Worm (Caenorhabditis elegans): ENCODE data around the gene F49F1.12.
"Not testable (repeated sequence)": the region's sequence is repeated elsewhere in the genome, so short reads cannot be mapped to it uniquely, and the experiment has no call there.

Gene F49F1.12

ce11 chrIV:4135744-4136143, 7.1 kb downstream of the F49F1.12 start, which contains the start of gene F49F1.17:
Gene F49F1.17 (minus strand): TSS chrIV:4135844.
- no peak for TF ChIP-seq B0035.1 (tag; optimal IDR thresholded peaks at IDR 0.05)
- no peak for TF ChIP-seq ztf-25 (GFP tag; IDR thresholded peaks at IDR 0.05)
- TF ChIP-seq K11D2.4 (GFP tag; IDR thresholded peaks at IDR 0.05): no peak
- no peak for TF ChIP-seq atf-7 (tag; optimal IDR thresholded peaks at IDR 0.05)
- TF ChIP-seq athp-1 (tag; optimal IDR thresholded peaks at IDR 0.05): no peak
- TF ChIP-seq egl-44 (GFP tag; IDR thresholded peaks at IDR 0.05): no peak

- not testable (repeated sequence) for TF ChIP-seq hlh-12 (tag; optimal IDR thresholded peaks at IDR 0.05); lsl-1 (GFP tag; optimal IDR thresholded peaks at IDR 0.05); madf-10 (tag; optimal IDR thresholded peaks at IDR 0.05)
Measured at ce11 chrIV:4125657-4126056, 17.2 kb downstream of the F49F1.12 start, which contains the start of gene F49F1.7. Gene F49F1.7 (minus strand): TSS chrIV:4125757.

- TF ChIP-seq nhr-80 (tag; optimal IDR thresholded peaks at IDR 0.05): peak; percentile 46
- TF ChIP-seq tbp1 (GFP tag; optimal IDR thresholded peaks at IDR 0.05): no peak
- no peak for TF ChIP-seq egrh-3 (GFP tag; IDR thresholded peaks at IDR 0.05)
- no peak for TF ChIP-seq nhr-179 (tag; optimal IDR thresholded peaks at IDR 0.05)
Measured at ce11 chrIV:4123083-4123482, 19.8 kb downstream of the F49F1.12 start, which contains the start of gene mul-1. Gene mul-1 (minus strand): TSS chrIV:4123166.

ce11 chrIV:4121055-4121454, 21.8 kb downstream of the F49F1.12 start:
- TF ChIP-seq ceh-91 (GFP tag; IDR thresholded peaks at IDR 0.05) (no peak), B0035.1 (tag; optimal IDR thresholded peaks at IDR 0.05) (no peak), T26A5.8 (tag; optimal IDR thresholded peaks at IDR 0.05) (no peak), nhr-80 (tag; optimal IDR thresholded peaks at IDR 0.05) (peak; percentile 19), ama-1 (optimal IDR thresholded peaks at IDR 0.05) (no peak), ama-1 (GFP tag; optimal IDR thresholded peaks at IDR 0.05) (no peak), sea-2 (GFP tag; IDR thresholded peaks at IDR 0.05) (no peak), mcd-1 (GFP tag; IDR thresholded peaks at IDR 0.05) (no peak)

ce11 chrIV:4120263-4120662, 22.6 kb downstream of the F49F1.12 start, which contains the start of gene F49F1.5:
Gene F49F1.5 (minus strand): TSS chrIV:4120415.
- no peak for TF ChIP-seq snpc-1.1 (tag; optimal IDR thresholded peaks at IDR 0.05; ENCODE audit: insufficient read depth)
- no peak for TF ChIP-seq lsl-1 (GFP tag; optimal IDR thresholded peaks at IDR 0.05)
- TF ChIP-seq dox-1 (GFP tag; IDR thresholded peaks at IDR 0.05): no peak
- TF ChIP-seq lir-1 (GFP tag; conservative IDR thresholded peaks at IDR 0.05): no peak
- TF ChIP-seq Y67H2A.10 (GFP tag; conservative IDR thresholded peaks at IDR 0.05): no peak
- TF ChIP-seq F33H1.4 (GFP tag; IDR thresholded peaks at IDR 0.05): no peak

ce11 chrIV:4117432-4117831, 25.5 kb downstream of the F49F1.12 start, which contains the start of gene drd-50:
Gene drd-50 (plus strand): TSS chrIV:4117732.
- TF ChIP-seq dox-1 (GFP tag; IDR thresholded peaks at IDR 0.05) (no peak), nfya-2 (GFP tag; IDR thresholded peaks at IDR 0.05) (no peak), nhr-80 (tag; optimal IDR thresholded peaks at IDR 0.05) (peak; percentile 17)

ce11 chrIV:4115634-4116033, 27.3 kb downstream of the F49F1.12 start, which contains the start of the genes F49F1.4 and F49F1.2:
Gene F49F1.4 (minus strand): TSS chrIV:4115734.
Gene F49F1.2 (plus strand): TSS chrIV:4115943.
- TF ChIP-seq repo-1 (tag; optimal IDR thresholded peaks at IDR 0.05): no peak
- no peak for TF ChIP-seq snpc-1.1 (tag; optimal IDR thresholded peaks at IDR 0.05; ENCODE audit: insufficient read depth)
- no peak for TF ChIP-seq ama-1 (optimal IDR thresholded peaks at IDR 0.05)
- no peak for TF ChIP-seq ama-1 (GFP tag; optimal IDR thresholded peaks at IDR 0.05)
- TF ChIP-seq lsy-27 (tag; optimal IDR thresholded peaks at IDR 0.05; ENCODE audit: borderline replicate concordance, insufficient read depth): no peak
- no peak for TF ChIP-seq snpc-1.3 (tag; optimal IDR thresholded peaks at IDR 0.05; ENCODE audit: insufficient read depth)
- no peak for TF ChIP-seq rec-8 (tag; optimal IDR thresholded peaks at IDR 0.05)
- TF ChIP-seq xnd-1 (tag; optimal IDR thresholded peaks at IDR 0.05): no peak

Data from whole organism, young adult.